Worm (Caenorhabditis elegans): ENCODE data around the gene C03B1.1.

DNA sequence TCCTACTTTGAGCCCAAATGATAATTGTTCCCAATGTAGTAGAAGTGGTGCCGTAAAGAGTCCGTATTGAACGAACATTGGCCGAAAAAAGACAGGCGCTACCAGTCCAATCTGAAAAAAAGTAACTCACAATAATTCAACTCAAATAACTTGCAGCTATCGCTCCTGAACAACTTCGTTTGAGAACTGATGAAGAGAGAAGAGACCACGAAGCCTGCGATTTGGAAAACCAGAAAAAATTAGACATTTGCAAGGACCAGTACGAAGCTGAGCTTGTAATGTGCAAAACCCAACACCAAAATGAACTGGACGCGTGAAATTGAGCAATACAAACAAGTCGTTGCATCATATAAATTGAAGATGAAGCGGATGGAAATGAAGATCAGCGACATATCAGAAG lies at the start of gene C03B1.1:
- TF ChIP-seq W03F9.2 (tag; optimal IDR thresholded peaks at IDR 0.05): no peak
- TF ChIP-seq him-1 (tag; optimal IDR thresholded peaks at IDR 0.05): no peak
- TF ChIP-seq dao-5 (tag; optimal IDR thresholded peaks at IDR 0.05): no peak
